Worm (Caenorhabditis elegans): ENCODE data around the gene F21D9.2.

- TF ChIP-seq him-1 (tag; optimal IDR thresholded peaks at IDR 0.05) (no peak), W03F9.2 (tag; optimal IDR thresholded peaks at IDR 0.05) (no peak), dao-5 (tag; optimal IDR thresholded peaks at IDR 0.05) (no peak)
Observed at ce11 chrV:19276354-19276753, 14.1 kb upstream of the F21D9.2 start.

Data from whole organism, L4/young adult.